Worm (Caenorhabditis elegans): ENCODE measurements around the gene sru-30.

DNA sequence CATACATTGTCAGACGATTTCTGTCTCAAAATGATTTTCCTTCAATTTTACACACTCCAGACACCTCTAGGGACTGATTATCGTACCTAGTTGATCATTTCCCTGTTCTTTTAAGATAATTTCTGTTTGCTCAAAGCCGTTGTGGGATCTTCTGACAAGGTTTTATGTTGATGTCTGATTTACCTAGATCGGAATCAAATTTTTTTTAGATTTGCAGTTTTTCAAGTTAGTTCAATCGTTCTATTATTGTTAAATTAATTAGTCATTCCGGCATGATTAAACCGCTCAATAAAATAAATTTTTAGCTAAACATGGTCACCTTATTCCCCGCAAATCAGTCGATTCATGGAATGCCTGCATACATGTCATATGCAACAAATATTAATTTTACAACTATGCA is at the start of gene sru-30:
- TF ChIP-seq hlh-17 (GFP tag; optimal IDR thresholded peaks at IDR 0.05; ENCODE audit: borderline replicate concordance) (no peak), unc-98 (GFP tag; IDR thresholded peaks at IDR 0.05) (no peak), lin-39 (tag; optimal IDR thresholded peaks at IDR 0.05) (no peak), sup-37 (GFP tag; optimal IDR thresholded peaks at IDR 0.05) (no peak), elt-3 (tag; optimal IDR thresholded peaks at IDR 0.05) (no peak), aly-2 (tag; optimal IDR thresholded peaks at IDR 0.05) (no peak), mep-1 (tag; optimal IDR thresholded peaks at IDR 0.05) (no peak), nhr-12 (tag; optimal IDR thresholded peaks at IDR 0.05) (no peak)
